Fruit fly (Drosophila melanogaster) whole organism, embryonic: ENCODE measurements around the gene RpL6.
A peak's percentile ranks its signal among the peaks of the same experiment; 100 is the strongest.

Experiments
- Blimp-1 ChIP-seq: fragments of 200-800 bp; sonication (Bioruptor generic); optimal IDR thresholded peaks from 3 replicates; lab custom pipeline; 2018; ENCODE audit warnings: missing biosample characterization, missing genetic modification characterization, mild to moderate bottlenecking, moderate library complexity, missing genetic modification reagents
- CG14860 ChIP-seq: fragments of 200-800 bp; sonication (Bioruptor generic); IDR thresholded peaks from 3 replicates; pipeline ENCODE4 v1.3.6; 2022; ENCODE audit warnings: missing biosample characterization, missing genetic modification characterization; ENCODE audit not compliant: partially characterized antibody
- CG15269 ChIP-seq: fragments of 200-800 bp; sonication (Bioruptor generic); optimal IDR thresholded peaks from 2 replicates; lab custom pipeline; 2018; ENCODE audit warnings: missing biosample characterization, mild to moderate bottlenecking, missing genetic modification characterization, moderate library complexity
- CG1529 ChIP-seq: fragments of 200-800 bp; sonication (Bioruptor generic); optimal IDR thresholded peaks from 3 replicates; lab custom pipeline; 2018; ENCODE audit warnings: missing biosample characterization, missing genetic modification characterization
- CG15479 ChIP-seq: fragments of 200-800 bp; sonication (Bioruptor generic); optimal IDR thresholded peaks from 3 replicates; lab custom pipeline; 2019; ENCODE audit warnings: missing biosample characterization, mild to moderate bottlenecking, missing genetic modification characterization, moderate library complexity
- CG1602 ChIP-seq: fragments of 200-800 bp; sonication (Bioruptor generic); optimal IDR thresholded peaks from 3 replicates; lab custom pipeline; 2016; ENCODE audit warnings: missing biosample characterization, missing genetic modification characterization
- CG17385 ChIP-seq: fragments of 200-800 bp; sonication (Bioruptor generic); optimal IDR thresholded peaks from 3 replicates; lab custom pipeline; 2018; ENCODE audit warnings: missing biosample characterization, mild to moderate bottlenecking, missing genetic modification characterization
- CG2875 ChIP-seq: fragments of 200-800 bp; sonication (Bioruptor generic); optimal IDR thresholded peaks from 2 replicates; lab custom pipeline; 2017; ENCODE audit warnings: missing biosample characterization, mild to moderate bottlenecking, missing genetic modification characterization, missing genetic modification reagents
- CG30403 ChIP-seq: fragments of 200-800 bp; sonication (Bioruptor generic); optimal IDR thresholded peaks from 3 replicates; lab custom pipeline; 2016; ENCODE audit warnings: missing biosample characterization, missing genetic modification characterization
- CG31224 ChIP-seq: fragments of 200-800 bp; sonication (Bioruptor generic); IDR thresholded peaks from 2 replicates; pipeline ENCODE4 v1.3.6; 2022; ENCODE audit warnings: missing biosample characterization, missing genetic modification characterization
- CG4820 ChIP-seq: fragments of 200-800 bp; sonication (Bioruptor generic); optimal IDR thresholded peaks from 3 replicates; lab custom pipeline; 2016; ENCODE audit warnings: missing biosample characterization, missing genetic modification characterization
- CG6765 ChIP-seq: fragments of 200-800 bp; sonication (Bioruptor generic); optimal IDR thresholded peaks from 3 replicates; lab custom pipeline; 2017; ENCODE audit warnings: missing biosample characterization, mild to moderate bottlenecking, missing genetic modification characterization
- CG8089 ChIP-seq: fragments of 200-800 bp; sonication (Bioruptor generic); optimal IDR thresholded peaks from 3 replicates; lab custom pipeline; 2016; ENCODE audit warnings: missing biosample characterization, missing genetic modification characterization
- CrebB ChIP-seq: fragments of 200-800 bp; sonication (Bioruptor generic); optimal IDR thresholded peaks from 3 replicates; lab custom pipeline; 2018; ENCODE audit warnings: missing biosample characterization, mild to moderate bottlenecking, missing genetic modification characterization
- Dip2 ChIP-seq: fragments of 200-800 bp; sonication (Bioruptor generic); IDR thresholded peaks from 2 replicates; pipeline ENCODE4 v1.3.6; 2022; ENCODE audit warnings: missing biosample characterization, missing genetic modification characterization
- Fer1 ChIP-seq: fragments of 200-800 bp; sonication (Bioruptor generic); optimal IDR thresholded peaks from 2 replicates; lab custom pipeline; 2017; ENCODE audit warnings: missing biosample characterization, mild to moderate bottlenecking, missing genetic modification characterization
- Jarid2 ChIP-seq: fragments of 200-800 bp; sonication (Bioruptor generic); optimal IDR thresholded peaks from 3 replicates; lab custom pipeline; 2017; ENCODE audit warnings: mild to moderate bottlenecking, missing biosample characterization, missing genetic modification reagents, missing genetic modification characterization
- Mes4 ChIP-seq: fragments of 200-800 bp; sonication (Bioruptor generic); optimal IDR thresholded peaks from 2 replicates; lab custom pipeline; 2016; ENCODE audit warnings: missing biosample characterization, missing genetic modification characterization
- NK7.1 ChIP-seq: fragments of 200-800 bp; sonication (Bioruptor generic); optimal IDR thresholded peaks from 3 replicates; lab custom pipeline; 2016; ENCODE audit warnings: missing biosample characterization, missing genetic modification characterization
- NfI ChIP-seq: fragments of 200-800 bp; sonication (Bioruptor generic); optimal IDR thresholded peaks from 3 replicates; lab custom pipeline; 2018; ENCODE audit warnings: missing biosample characterization, mild to moderate bottlenecking, missing genetic modification characterization, moderate library complexity
- Sin3A ChIP-seq: fragments of >200 bp; optimal IDR thresholded peaks from 2 replicates; lab custom pipeline; 2018
- Usf ChIP-seq: fragments of 200-800 bp; sonication (Bioruptor generic); optimal IDR thresholded peaks from 2 replicates; lab custom pipeline; 2017; ENCODE audit warnings: missing genotype, missing biosample characterization, missing genetic modification characterization
- ac ChIP-seq: fragments of 200-800 bp; sonication (Bioruptor generic); optimal IDR thresholded peaks from 3 replicates; lab custom pipeline; 2017; ENCODE audit warnings: missing biosample characterization, mild to moderate bottlenecking, missing genetic modification characterization
- amos ChIP-seq: fragments of 200-800 bp; sonication (Bioruptor generic); IDR thresholded peaks from 2 replicates; pipeline ENCODE4 v1.3.6; 2022; ENCODE audit warnings: missing biosample characterization, missing genetic modification characterization; ENCODE audit not compliant: partially characterized antibody
- cas ChIP-seq: fragments of 200-800 bp; sonication (Bioruptor generic); IDR thresholded peaks from 2 replicates; pipeline ENCODE4 v1.3.6; 2022; ENCODE audit warnings: missing biosample characterization, missing genetic modification characterization
- cato ChIP-seq: fragments of 200-800 bp; sonication (Bioruptor generic); optimal IDR thresholded peaks from 2 replicates; lab custom pipeline; 2016; ENCODE audit warnings: missing biosample characterization, missing genetic modification characterization, borderline replicate concordance
- dimm ChIP-seq: fragments of 200-800 bp; sonication (Bioruptor generic); IDR thresholded peaks from 2 replicates; pipeline ENCODE4 v1.3.6; 2022; ENCODE audit warnings: missing biosample characterization, missing genetic modification characterization
- ftz-f1 ChIP-seq: fragments of 200-800 bp; sonication (Bioruptor generic); optimal IDR thresholded peaks from 2 replicates; lab custom pipeline; 2016; ENCODE audit warnings: missing biosample characterization, missing genetic modification characterization
- gem ChIP-seq: fragments of 200-800 bp; sonication (Bioruptor generic); optimal IDR thresholded peaks from 2 replicates; lab custom pipeline; 2019; ENCODE audit warnings: missing biosample characterization, mild to moderate bottlenecking, missing genetic modification characterization, moderate library complexity
- grau ChIP-seq: fragments of 200-800 bp; optimal IDR thresholded peaks from 3 replicates; lab custom pipeline; 2019; ENCODE audit warnings: missing biosample characterization, mild to moderate bottlenecking, missing genetic modification characterization, moderate library complexity
- grn ChIP-seq: fragments of 200-800 bp; sonication (Bioruptor generic); optimal IDR thresholded peaks from 3 replicates; lab custom pipeline; 2017; ENCODE audit warnings: missing biosample characterization, missing genetic modification characterization
- gsb ChIP-seq: fragments of 200-800 bp; sonication (Bioruptor generic); IDR thresholded peaks from 2 replicates; pipeline ENCODE4 v1.3.6; 2022; ENCODE audit warnings: missing biosample characterization, missing genetic modification characterization
- gsb-n ChIP-seq: fragments of 200-800 bp; sonication (Bioruptor generic); optimal IDR thresholded peaks from 3 replicates; lab custom pipeline; 2018; ENCODE audit warnings: missing biosample characterization, mild to moderate bottlenecking, missing genetic modification characterization
- ham ChIP-seq: fragments of 200-800 bp; sonication (Bioruptor generic); IDR thresholded peaks from 2 replicates; pipeline ENCODE4 v1.3.6; 2022; ENCODE audit warnings: missing biosample characterization, missing genetic modification characterization
- lab ChIP-seq: fragments of 200-800 bp; sonication (Bioruptor generic); optimal IDR thresholded peaks from 3 replicates; lab custom pipeline; 2017; ENCODE audit warnings: missing biosample characterization, missing genetic modification characterization, mild to moderate bottlenecking, moderate library complexity, missing genetic modification reagents
- lola ChIP-seq, 3 experiments: fragments of >200 bp in 2 of 3; fragments of 200-800 bp in 1 of 3; sonication (Bioruptor generic) in 1 of 3; optimal IDR thresholded peaks; 2 replicates each; lab custom pipeline; 2017 to 2019; ENCODE audit warnings: missing biosample characterization in 3 of 3, missing genetic modification characterization in 3 of 3, mild to moderate bottlenecking in 1 of 3, moderate library complexity in 1 of 3
- maf-S ChIP-seq: fragments of 200-800 bp; sonication (Bioruptor generic); optimal IDR thresholded peaks from 2 replicates; lab custom pipeline; 2016; ENCODE audit warnings: missing biosample characterization, missing genetic modification characterization
- onecut ChIP-seq: fragments of 200-800 bp; sonication (Bioruptor generic); IDR thresholded peaks from 2 replicates; pipeline ENCODE4 v1.3.6; 2022; ENCODE audit warnings: missing biosample characterization, missing genetic modification characterization
- phol ChIP-seq: fragments of 200-800 bp; sonication (Bioruptor generic); optimal IDR thresholded peaks from 3 replicates; lab custom pipeline; 2018; ENCODE audit warnings: missing biosample characterization, mild to moderate bottlenecking, missing genetic modification characterization, moderate library complexity
- pnt ChIP-seq: fragments of 200-800 bp; sonication (Bioruptor generic); optimal IDR thresholded peaks from 3 replicates; lab custom pipeline; 2016; ENCODE audit warnings: missing biosample characterization, missing genetic modification characterization
- prd ChIP-seq, 3 experiments: fragments of >200 bp in 2 of 3; fragments of 200-800 bp in 1 of 3; sonication (Bioruptor generic) in 1 of 3; optimal IDR thresholded peaks in 2 of 3; IDR thresholded peaks in 1 of 3; 2 replicates in 2 of 3; 3 replicates in 1 of 3; pipeline versions ENCODE4 v1.3.6 to Lab custom; 2017 to 2022; ENCODE audit warnings: missing biosample characterization in 1 of 3, missing genetic modification characterization in 1 of 3
- pros ChIP-seq: fragments of 200-800 bp; sonication (Bioruptor generic); optimal IDR thresholded peaks from 3 replicates; lab custom pipeline; 2019; ENCODE audit warnings: missing biosample characterization, mild to moderate bottlenecking, missing genetic modification characterization, moderate library complexity
- ranshi ChIP-seq: fragments of 200-800 bp; sonication (Bioruptor generic); IDR thresholded peaks from 2 replicates; pipeline ENCODE4 v1.3.6; 2022; ENCODE audit warnings: missing biosample characterization, missing genetic modification characterization
- sc ChIP-seq, 3 experiments: fragments of >200 bp in 2 of 3; fragments of 200-800 bp in 1 of 3; sonication (Bioruptor generic) in 1 of 3; optimal IDR thresholded peaks; 2 replicates in 2 of 3; 3 replicates in 1 of 3; lab custom pipeline; 2017; ENCODE audit warnings: mild to moderate bottlenecking in 1 of 3, missing biosample characterization in 1 of 3, missing genetic modification characterization in 1 of 3, missing genetic modification reagents in 1 of 3
- schlank ChIP-seq: fragments of 200-800 bp; sonication (Bioruptor generic); optimal IDR thresholded peaks from 2 replicates; lab custom pipeline; 2018; ENCODE audit warnings: missing biosample characterization, mild to moderate bottlenecking, missing genetic modification characterization
- sisA ChIP-seq: fragments of 200-800 bp; sonication (Bioruptor generic); IDR thresholded peaks from 2 replicates; pipeline ENCODE4 v1.3.6; 2022; ENCODE audit warnings: missing biosample characterization, missing genetic modification characterization
- sug ChIP-seq: fragments of 200-800 bp; optimal IDR thresholded peaks from 2 replicates; lab custom pipeline; 2019; ENCODE audit warnings: missing biosample characterization, mild to moderate bottlenecking, missing genetic modification characterization, moderate library complexity
- trem ChIP-seq: fragments of 200-800 bp; optimal IDR thresholded peaks from 3 replicates; lab custom pipeline; 2019; ENCODE audit warnings: missing biosample characterization, mild to moderate bottlenecking, missing genetic modification characterization, moderate library complexity
- ttk ChIP-seq: fragments of 200-800 bp; sonication (Bioruptor generic); IDR thresholded peaks from 2 replicates; pipeline ENCODE4 v2.1.2; 2022; ENCODE audit warnings: missing biosample characterization, missing genetic modification characterization
- zen ChIP-seq: fragments of 200-800 bp; sonication (Bioruptor generic); optimal IDR thresholded peaks from 3 replicates; lab custom pipeline; 2018; ENCODE audit warnings: missing biosample characterization, mild to moderate bottlenecking, missing genetic modification characterization, moderate library complexity

Gene RpL6

dm6 chr3R:31596071-31596883, at the start of gene RpL6 (continued):
- TF ChIP-seq CG15269 (tag; lab: Kevin White, UChicago) (peak; percentile 13), phol (peak; percentile 37), CG30403 (GFP tag; lab: Kevin White, UChicago) (peak; percentile 21), Usf (GFP tag; lab: Kevin White, UChicago) (no peak), Fer1 (peak; percentile 40), sc (optimal IDR thresholded peaks at IDR 0.05; lab: Kevin White, UChicago) (no peak), sc (GFP tag; optimal IDR thresholded peaks at IDR 0.05; lab: Kevin White, UChicago) (no peak), Mes4 (GFP tag; lab: Kevin White, UChicago) (no peak), grn (GFP tag; lab: Kevin White, UChicago) (no peak), CrebB (tag; lab: Kevin White, UChicago) (peak; percentile 36), dimm (GFP tag; lab: Robert Waterston, UW) (no peak), zen (tag; lab: Kevin White, UChicago) (peak; percentile 3), onecut (GFP tag; lab: Robert Waterston, UW) (peak; percentile 42; the same call in 1 of the 2 replicates), CG2875 (no peak), sug (tag; lab: Kevin White, UChicago) (peak; percentile 1), schlank (no peak), NK7.1 (no peak), gsb-n (tag; lab: Kevin White, UChicago) (no peak), CG8089 (GFP tag; lab: Kevin White, UChicago) (no peak), ranshi (no peak), ac (GFP tag; lab: Kevin White, UChicago) (no peak), NfI (GFP tag; lab: Kevin White, UChicago) (no peak), CG31224 (GFP tag; lab: Robert Waterston, UW) (no peak), maf-S (GFP tag; lab: Kevin White, UChicago) (no peak), lola (GFP tag; optimal IDR thresholded peaks at IDR 0.05; lab: Kevin White, UChicago) (peak in 1 of 3 experiments; percentile 13), ftz-f1 (GFP tag; lab: Kevin White, UChicago) (peak; percentile 66), Dip2 (GFP tag; lab: Robert Waterston, UW) (no peak), Sin3A (lab: Kevin White, UChicago) (no peak), CG6765 (GFP tag; lab: Kevin White, UChicago) (peak; percentile 61), gem (tag; lab: Kevin White, UChicago) (no peak), sisA (no peak), Jarid2 (GFP tag; lab: Kevin White, UChicago) (no peak), ttk (GFP tag; lab: Robert Waterston, UW) (no peak), CG15479 (GFP tag; lab: Kevin White, UChicago) (no peak), lab (GFP tag; lab: Kevin White, UChicago) (peak; percentile 44), prd (optimal IDR thresholded peaks at IDR 0.05; lab: Kevin White, UChicago) (no peak), prd (GFP tag; IDR thresholded peaks at IDR 0.05; lab: Robert Waterston, UW) (no peak), amos (peak; percentile 73; the same call in 1 of the 2 replicates), gsb (GFP tag; lab: Robert Waterston, UW) (no peak), ham (GFP tag; lab: Robert Waterston, UW) (no peak)

dm6 chr3R:31636501-31636900, 40.5 kb upstream of the RpL6 start:
- TF ChIP-seq pnt (GFP tag; lab: Kevin White, UChicago) (no peak), CG1529 (GFP tag; lab: Kevin White, UChicago) (no peak), cato (GFP tag; lab: Kevin White, UChicago) (no peak), grau (tag; lab: Kevin White, UChicago) (peak; percentile 51), CG4820 (GFP tag; lab: Kevin White, UChicago) (peak; percentile 6), cas (GFP tag; lab: Robert Waterston, UW) (no peak), CG14860 (GFP tag; lab: Robert Waterston, UW) (no peak), CG17385 (GFP tag; lab: Kevin White, UChicago) (peak; percentile 37), Blimp-1 (GFP tag; lab: Kevin White, UChicago) (no peak), trem (tag; lab: Kevin White, UChicago) (no peak), pros (GFP tag; lab: Kevin White, UChicago) (no peak), CG1602 (GFP tag; lab: Kevin White, UChicago) (no peak)
